Fruit fly (Drosophila melanogaster) Kc167 (cell line): ENCODE data around the gene Dhfr.

Experiments
- Myc ChIP-seq: fragments of >200 bp; optimal IDR thresholded peaks from 2 replicates; lab custom pipeline; 2017; ENCODE audit warnings: missing external identifiers
- Sin3A ChIP-seq: fragments of >200 bp; optimal IDR thresholded peaks from 2 replicates; lab custom pipeline; 2018; ENCODE audit warnings: missing external identifiers
- h ChIP-seq: fragments of >200 bp; optimal IDR thresholded peaks from 3 replicates; lab custom pipeline; 2018; ENCODE audit warnings: missing external identifiers
- insv ChIP-seq: fragments of >200 bp; optimal IDR thresholded peaks from 3 replicates; lab custom pipeline; 2018; ENCODE audit warnings: missing external identifiers
- psq ChIP-seq: fragments of >200 bp; optimal IDR thresholded peaks from 2 replicates; lab custom pipeline; 2017; ENCODE audit warnings: missing external identifiers
- ttk ChIP-seq: sonication (Bioruptor generic); optimal IDR thresholded peaks from 2 replicates; lab custom pipeline; 2017; ENCODE audit warnings: missing external identifiers

Dhfr gene

DNA sequence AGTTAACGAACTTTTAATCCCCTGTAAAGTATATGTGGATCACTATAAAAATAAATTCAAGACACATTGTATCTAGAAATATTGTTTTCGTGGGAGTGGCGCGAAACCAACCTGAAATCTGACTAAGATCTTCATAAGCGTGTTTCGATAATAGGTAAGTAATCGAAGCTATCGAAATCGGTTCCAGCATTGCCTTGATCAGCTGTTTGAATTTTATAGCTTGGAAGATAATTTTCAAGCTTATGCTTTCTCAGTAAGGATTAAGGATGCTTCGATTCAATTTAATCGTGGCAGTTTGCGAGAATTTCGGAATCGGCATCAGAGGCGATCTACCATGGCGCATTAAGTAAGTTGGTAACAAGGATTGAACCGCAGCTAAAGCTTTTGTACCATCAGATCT is at the start of gene Dhfr:
Gene Dhfr (plus strand): TSS at position 173 of the 400 bp plus-strand sequence.
- no peak for TF ChIP-seq Sin3A (lab: Kevin White, UChicago)
- no peak for TF ChIP-seq h (lab: Kevin White, UChicago)
- no peak for TF ChIP-seq psq (lab: Kevin White, UChicago)
- TF ChIP-seq Myc (lab: Kevin White, UChicago): no peak
- no peak for TF ChIP-seq insv

DNA sequence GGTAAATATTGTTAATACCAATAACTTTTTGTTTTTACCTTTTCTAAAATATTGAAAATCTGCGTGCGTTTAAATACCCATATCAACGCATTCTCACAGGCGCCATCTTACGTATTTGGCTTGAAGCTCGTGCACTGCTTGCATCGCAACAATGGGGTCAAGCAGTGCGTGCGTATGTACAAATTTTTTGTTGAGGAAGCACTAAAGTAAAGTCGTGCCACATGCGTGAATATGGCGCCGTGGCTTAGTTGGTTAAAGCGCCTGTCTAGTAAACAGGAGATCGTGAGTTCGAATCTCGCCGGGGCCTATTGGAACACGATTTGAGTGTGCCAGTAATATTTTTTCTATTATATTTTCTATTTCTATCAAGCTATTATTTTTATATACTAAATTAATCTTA is 49.3 kb upstream of the Dhfr start:
- TF ChIP-seq Myc (lab: Kevin White, UChicago): no peak

DNA sequence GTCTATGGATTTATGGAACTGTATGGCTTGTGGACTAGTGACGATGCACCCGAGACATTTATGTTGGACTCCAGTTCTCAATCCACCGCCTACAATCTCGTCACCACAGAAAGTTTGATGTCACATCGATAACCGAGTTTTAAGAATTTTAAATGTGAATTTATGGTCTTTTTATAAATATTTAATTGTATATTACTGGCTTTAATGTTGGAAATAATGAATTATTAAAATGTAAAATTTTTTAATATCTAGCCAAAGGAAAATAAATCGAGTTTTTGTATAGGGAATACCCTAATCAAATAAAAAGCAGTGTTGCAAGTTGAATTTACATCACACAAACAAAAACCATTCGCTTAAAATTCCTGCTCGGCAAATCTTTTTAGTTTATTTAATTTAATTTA is 48.3 kb upstream of the Dhfr start, which contains the start of gene Fntb:
Gene Fntb (plus strand): TSS at position 334 of the 401 bp plus-strand sequence.
- TF ChIP-seq Sin3A (lab: Kevin White, UChicago): no peak
- no peak for TF ChIP-seq psq (lab: Kevin White, UChicago)
- no peak for TF ChIP-seq insv
- TF ChIP-seq Myc (lab: Kevin White, UChicago): no peak
- TF ChIP-seq ttk (lab: Kevin White, UChicago): no peak
- no peak for TF ChIP-seq h (lab: Kevin White, UChicago)

DNA sequence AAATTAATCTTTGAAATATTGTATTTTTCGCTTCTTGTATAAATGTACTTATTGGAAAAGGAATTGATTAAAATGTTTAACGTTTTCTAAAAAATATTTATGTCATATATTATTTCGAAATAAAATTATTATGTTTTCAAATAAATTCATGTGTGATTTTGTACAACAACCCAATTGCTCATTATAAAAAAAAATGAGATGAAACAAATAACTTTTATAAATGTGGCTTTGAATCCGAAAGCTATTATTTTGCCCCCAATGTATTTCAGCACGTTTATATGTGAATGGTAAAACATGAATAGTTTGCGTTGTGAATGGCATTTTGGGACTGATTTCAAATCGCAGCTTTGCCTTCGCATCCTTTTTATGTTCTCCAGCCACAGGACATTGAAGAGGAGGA is 46.4 kb upstream of the Dhfr start, which contains the start of gene CG14881:
Gene CG14881 (plus strand): TSS at position 301 of the 400 bp plus-strand sequence.
- no peak for TF ChIP-seq Myc (lab: Kevin White, UChicago)
- no peak for TF ChIP-seq insv
- no peak for TF ChIP-seq ttk (lab: Kevin White, UChicago)
- TF ChIP-seq h (lab: Kevin White, UChicago): no peak

DNA sequence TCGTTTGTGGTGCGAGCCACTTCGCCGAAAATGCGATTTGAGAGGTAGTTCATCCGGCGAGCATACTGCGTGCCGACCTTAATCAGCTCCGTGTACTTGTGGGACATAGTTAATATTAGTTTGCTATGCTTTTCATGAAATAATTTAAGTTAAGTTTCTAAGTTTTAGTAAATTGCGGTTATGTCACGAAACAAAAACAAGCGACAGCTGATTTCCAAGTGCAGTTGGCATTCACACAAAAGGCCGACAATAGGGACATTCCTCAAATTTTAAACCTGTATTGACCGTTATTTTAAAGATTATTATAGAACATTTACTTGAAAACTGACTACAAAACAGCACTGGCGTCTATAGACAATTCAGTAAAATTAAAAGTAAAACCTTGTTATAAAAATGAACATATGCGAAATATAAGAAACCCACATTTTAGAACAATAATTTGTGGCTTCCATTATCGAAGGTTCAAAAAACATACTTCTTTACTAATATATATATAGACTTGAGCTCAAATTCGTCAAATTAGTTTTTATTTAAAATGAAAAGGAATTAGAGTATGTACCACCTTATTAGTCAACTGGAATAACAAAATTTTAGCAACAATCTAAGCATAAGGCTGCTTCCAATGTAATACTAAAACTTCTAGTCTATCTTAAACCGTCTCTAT is 44.5 kb upstream of the Dhfr start, which contains the start of gene mRpS33:
Gene mRpS33 (minus strand): TSS at position 224 of the 664 bp plus-strand sequence.
- TF ChIP-seq insv: no peak
- TF ChIP-seq h (lab: Kevin White, UChicago): no peak

DNA sequence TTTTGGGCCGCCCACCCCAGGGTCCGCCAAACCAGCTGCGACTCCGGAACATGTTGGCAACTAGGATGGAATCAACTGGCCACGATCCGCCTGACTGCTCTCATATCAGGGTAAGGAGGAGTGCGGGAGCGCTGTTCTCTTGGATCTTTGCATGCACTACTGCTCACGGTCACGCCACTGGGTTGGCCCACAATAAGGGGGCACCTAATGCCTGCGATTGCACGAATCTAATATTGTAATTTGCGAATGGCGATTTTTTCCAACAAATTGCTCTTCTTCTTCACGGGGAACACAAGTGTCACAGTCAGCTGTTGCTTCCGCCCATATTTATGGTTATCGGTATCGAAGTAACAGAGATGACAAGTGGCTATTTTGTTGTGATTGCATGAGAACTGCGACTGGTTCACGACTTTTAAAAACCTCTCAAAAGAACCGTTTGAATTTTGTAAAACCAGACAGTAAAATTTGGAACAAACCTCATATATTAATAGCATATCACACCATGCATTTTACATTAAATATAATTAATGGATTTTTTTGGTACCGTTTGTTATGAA is 39.5 kb upstream of the Dhfr start, which contains the start of gene ema:
Gene ema (minus strand): TSS at position 295 of the 557 bp plus-strand sequence.
- no peak for TF ChIP-seq h (lab: Kevin White, UChicago)
- TF ChIP-seq Sin3A (lab: Kevin White, UChicago): no peak
- no peak for TF ChIP-seq ttk (lab: Kevin White, UChicago)
- TF ChIP-seq psq (lab: Kevin White, UChicago): no peak
- no peak for TF ChIP-seq insv
- TF ChIP-seq Myc (lab: Kevin White, UChicago): no peak

DNA sequence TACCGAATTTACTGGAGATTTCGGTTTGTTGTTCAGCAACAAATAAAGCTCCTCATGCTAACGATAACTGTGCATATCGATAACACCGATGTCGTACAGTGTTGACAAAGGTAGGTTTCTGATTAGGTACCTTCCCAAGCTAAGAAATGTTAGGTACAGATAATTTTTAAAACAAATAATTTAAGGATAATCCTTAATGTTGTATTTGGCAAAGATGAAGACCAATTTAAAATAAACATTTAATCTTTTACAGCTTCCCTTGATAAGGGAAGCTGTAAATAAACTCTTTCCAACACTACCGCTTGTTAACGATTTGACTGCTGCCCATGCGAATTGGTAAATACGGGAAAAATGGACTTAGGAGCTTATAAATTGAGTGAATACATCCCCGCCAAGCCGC is 38.0 kb upstream of the Dhfr start, which contains the start of the genes Ttc1 and CG14882:
Gene Ttc1 (minus strand): TSS at position 71 of the 400 bp plus-strand sequence.
Gene CG14882 (plus strand): TSS at position 271 of the 400 bp plus-strand sequence.
- TF ChIP-seq ttk (lab: Kevin White, UChicago) (no peak), Sin3A (lab: Kevin White, UChicago) (no peak), psq (lab: Kevin White, UChicago) (no peak), h (lab: Kevin White, UChicago) (no peak), insv (no peak), Myc (lab: Kevin White, UChicago) (no peak)

DNA sequence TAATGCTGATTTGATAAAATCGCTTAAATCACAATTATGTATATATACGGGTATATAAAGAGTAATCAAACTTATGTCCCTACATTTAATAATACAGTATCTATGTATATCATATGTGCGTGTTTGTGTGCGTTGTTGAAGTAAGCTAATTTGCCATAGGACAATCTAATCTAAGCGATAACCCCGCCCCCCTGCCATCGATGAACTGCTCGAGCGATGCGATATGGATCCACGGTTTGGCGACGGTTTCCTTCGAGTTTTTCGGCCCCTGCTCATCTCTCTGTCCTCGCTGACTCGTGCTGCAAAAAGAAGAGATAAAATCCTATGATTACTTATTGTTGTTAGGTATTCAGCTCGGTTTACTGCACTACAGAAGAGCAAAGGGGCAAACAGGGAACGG is 34.1 kb upstream of the Dhfr start:
- TF ChIP-seq Myc (lab: Kevin White, UChicago): no peak
- no peak for TF ChIP-seq insv
- no peak for TF ChIP-seq h (lab: Kevin White, UChicago)
- no peak for TF ChIP-seq ttk (lab: Kevin White, UChicago)
- no peak for TF ChIP-seq Sin3A (lab: Kevin White, UChicago)

DNA sequence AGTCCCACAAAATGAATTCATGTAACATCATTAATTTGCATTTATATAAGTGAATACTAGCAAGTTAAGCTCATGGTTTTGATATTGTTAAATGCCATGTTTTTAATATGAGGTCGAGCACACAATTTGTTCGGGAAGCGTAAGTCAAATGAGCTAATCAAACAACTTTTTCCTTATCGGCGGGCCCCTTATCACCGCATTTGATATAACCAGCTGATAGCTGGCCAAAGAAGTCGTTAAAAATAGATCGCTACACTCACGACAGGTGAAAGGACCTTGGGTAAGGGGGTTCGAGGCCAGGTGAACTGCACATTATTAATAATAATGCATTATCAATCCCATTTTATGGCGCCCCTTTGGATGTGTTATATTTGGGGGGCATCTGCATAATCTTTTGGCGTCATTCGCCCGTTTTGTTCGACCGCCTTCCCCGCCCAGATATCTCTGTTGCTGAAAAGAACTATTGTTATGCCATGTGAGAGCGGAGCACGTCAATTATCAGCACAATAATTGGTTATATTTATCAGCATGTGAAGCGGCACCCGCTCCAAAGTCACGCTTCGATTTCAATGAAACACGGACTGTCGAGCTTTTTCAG is 33.4 kb upstream of the Dhfr start:
- TF ChIP-seq insv (no peak), ttk (lab: Kevin White, UChicago) (no peak), psq (lab: Kevin White, UChicago) (no peak), h (lab: Kevin White, UChicago) (no peak), Sin3A (lab: Kevin White, UChicago) (no peak), Myc (lab: Kevin White, UChicago) (no peak)

DNA sequence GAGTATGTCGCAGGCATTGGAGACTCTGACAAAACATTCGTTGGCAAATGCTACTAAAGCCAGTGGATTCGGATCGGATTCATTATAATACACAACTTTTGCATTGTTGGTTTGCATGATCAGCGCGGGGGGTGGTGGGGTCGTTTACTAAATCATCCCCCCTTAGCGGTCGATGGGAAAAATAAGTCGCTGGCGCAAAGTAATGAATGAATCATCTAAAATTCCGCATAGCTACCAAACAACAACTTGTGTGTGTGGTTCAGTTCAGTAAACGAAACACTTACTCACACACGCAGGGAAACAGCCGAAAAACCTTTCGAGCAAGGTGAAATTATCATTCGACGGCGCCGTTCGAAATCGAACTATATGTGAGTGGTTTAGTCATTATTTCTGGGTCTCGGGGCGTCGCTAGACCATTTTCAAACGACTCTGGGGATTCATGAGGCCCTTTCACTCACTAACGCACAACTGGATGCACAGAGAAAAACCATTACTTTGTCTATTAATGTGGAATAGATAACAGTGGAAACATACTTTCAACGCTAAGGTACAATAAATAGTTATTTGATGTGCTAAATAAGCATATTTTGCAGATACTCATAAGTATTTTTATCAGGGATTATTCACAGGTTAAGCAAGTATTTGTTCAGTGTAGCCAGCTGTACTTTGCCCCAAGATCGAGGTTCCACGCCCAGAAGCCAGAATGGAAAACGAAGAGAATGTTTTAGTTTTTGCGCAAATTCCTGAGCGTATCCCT is 32.4 kb upstream of the Dhfr start:
- TF ChIP-seq Sin3A (lab: Kevin White, UChicago): no peak
- no peak for TF ChIP-seq Myc (lab: Kevin White, UChicago)
- TF ChIP-seq h (lab: Kevin White, UChicago): no peak
- no peak for TF ChIP-seq ttk (lab: Kevin White, UChicago)
- TF ChIP-seq insv: no peak
- TF ChIP-seq psq (lab: Kevin White, UChicago): no peak

DNA sequence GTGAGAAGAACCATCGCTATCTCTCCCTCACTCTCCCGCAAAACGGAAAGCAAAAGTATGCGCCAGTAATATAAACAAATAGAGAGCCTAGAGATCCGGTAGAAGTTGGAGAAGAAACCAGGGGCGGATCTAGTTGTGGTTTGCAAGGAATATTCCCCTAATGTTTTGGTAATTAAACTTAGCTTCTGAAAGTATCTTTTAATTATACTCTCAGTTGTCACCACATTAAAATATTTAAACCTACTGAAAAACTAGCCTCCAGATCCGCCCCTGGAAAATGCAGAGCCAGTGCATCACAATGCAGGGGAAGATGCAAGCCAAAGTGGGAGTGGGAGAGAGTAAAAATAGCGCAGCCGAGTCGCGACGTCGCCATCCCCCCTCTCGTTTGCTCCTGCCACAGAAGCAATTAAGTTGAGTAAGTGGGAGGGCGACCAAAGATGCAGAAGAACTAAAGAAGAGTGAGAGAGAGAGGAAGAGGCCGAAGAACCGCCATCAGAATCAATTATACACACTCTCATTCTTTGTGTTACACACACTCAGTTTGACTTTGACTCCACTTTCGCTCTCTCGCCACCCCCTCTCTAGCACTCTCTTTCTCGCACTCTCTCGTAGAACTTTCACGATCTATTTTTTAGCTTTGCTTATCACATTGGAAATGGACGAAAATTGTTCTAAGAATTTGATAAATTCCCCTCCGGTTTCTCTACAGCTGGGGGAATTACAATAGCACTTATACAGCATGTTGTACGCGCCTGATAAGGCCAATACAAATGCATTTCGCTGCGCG is 31.6 kb upstream of the Dhfr start:
- no peak for TF ChIP-seq psq (lab: Kevin White, UChicago)
- TF ChIP-seq Myc (lab: Kevin White, UChicago): no peak
- TF ChIP-seq Sin3A (lab: Kevin White, UChicago): no peak
- no peak for TF ChIP-seq insv
- TF ChIP-seq ttk (lab: Kevin White, UChicago): no peak
- TF ChIP-seq h (lab: Kevin White, UChicago): no peak
